Worm (Caenorhabditis elegans): ENCODE data around the gene sssh-1.
A peak's percentile ranks its signal among the peaks of the same experiment; 100 is the strongest.

sssh-1 gene

ce11 chrX:14872817-14873469, 2.8 kb upstream of the sssh-1 start, which contains the start of gene F31F6.3:
TSS of gene F31F6.3 (minus strand) at chrX:14872867.
- TF ChIP-seq nhr-77 (tag; optimal IDR thresholded peaks at IDR 0.05) (no peak), grh-1 (GFP tag; IDR thresholded peaks at IDR 0.05) (no peak), swsn-7 (tag; optimal IDR thresholded peaks at IDR 0.05) (no peak), isw-1 (GFP tag; IDR thresholded peaks at IDR 0.05) (no peak), tlp-1 (tag; optimal IDR thresholded peaks at IDR 0.05) (no peak), efl-3 (GFP tag; optimal IDR thresholded peaks at IDR 0.05) (no peak)

- TF ChIP-seq zip-4 (GFP tag; optimal IDR thresholded peaks at IDR 0.05), result no peak
- no peak for TF ChIP-seq xbp-1 (tag; optimal IDR thresholded peaks at IDR 0.05)
- TF ChIP-seq aha-1 (tag; optimal IDR thresholded peaks at IDR 0.05), result no peak
- no peak for TF ChIP-seq unc-98 (GFP tag; IDR thresholded peaks at IDR 0.05)
- TF ChIP-seq lin-14 (GFP tag; optimal IDR thresholded peaks at IDR 0.05), result no peak
- TF ChIP-seq nhr-20 (tag; optimal IDR thresholded peaks at IDR 0.05), result no peak
- TF ChIP-seq nhr-90 (tag; optimal IDR thresholded peaks at IDR 0.05; ENCODE audit: poor library complexity), result no peak
- TF ChIP-seq ces-1 (GFP tag; optimal IDR thresholded peaks at IDR 0.05), result no peak
- TF ChIP-seq mdl-1 (tag; optimal IDR thresholded peaks at IDR 0.05), result no peak
- TF ChIP-seq ceh-88 (GFP tag; IDR thresholded peaks at IDR 0.05), result no peak
- TF ChIP-seq C04F5.9 (tag; optimal IDR thresholded peaks at IDR 0.05), result no peak
- no peak for TF ChIP-seq elt-3 (tag; optimal IDR thresholded peaks at IDR 0.05)
- TF ChIP-seq nhr-71 (tag; optimal IDR thresholded peaks at IDR 0.05), result no peak
- no peak for TF ChIP-seq unc-62 (GFP tag; optimal IDR thresholded peaks at IDR 0.05)
- TF ChIP-seq efl-3 (GFP tag; optimal IDR thresholded peaks at IDR 0.05), result no peak
- no peak for TF ChIP-seq sox-4 (tag; optimal IDR thresholded peaks at IDR 0.05)
- no peak for TF ChIP-seq irx-1 (tag; optimal IDR thresholded peaks at IDR 0.05)
These were observed 1.9 kb downstream of the sssh-1 start for ce11 chrX:14877691-14878090.

ce11 chrX:14881119-14881518, 5.4 kb downstream of the sssh-1 start, which contains the start of gene flp-8:
TSS of gene flp-8 (plus strand) at chrX:14881419.
- TF ChIP-seq nhr-84 (tag; optimal IDR thresholded peaks at IDR 0.05) (no peak), tbx-2 (tag; optimal IDR thresholded peaks at IDR 0.05) (no peak), lir-3 (tag; optimal IDR thresholded peaks at IDR 0.05; ENCODE audit: poor library complexity) (no peak)

- TF ChIP-seq lin-14 (GFP tag; optimal IDR thresholded peaks at IDR 0.05) (no peak), hlh-17 (GFP tag; optimal IDR thresholded peaks at IDR 0.05; ENCODE audit: borderline replicate concordance) (no peak), nhr-71 (tag; optimal IDR thresholded peaks at IDR 0.05) (no peak), nhr-85 (tag) (no peak), blmp-1 (tag; optimal IDR thresholded peaks at IDR 0.05) (peak; percentile 88), nhr-20 (tag; optimal IDR thresholded peaks at IDR 0.05) (no peak), nhr-47 (tag; optimal IDR thresholded peaks at IDR 0.05) (no peak), snu-23 (GFP tag; optimal IDR thresholded peaks at IDR 0.05) (no peak), fkh-10 (GFP tag; optimal IDR thresholded peaks at IDR 0.05) (no peak), zip-4 (GFP tag; optimal IDR thresholded peaks at IDR 0.05) (no peak), egl-13 (tag; optimal IDR thresholded peaks at IDR 0.05) (no peak), fkh-8 (tag; optimal IDR thresholded peaks at IDR 0.05) (no peak), lin-13 (GFP tag; optimal IDR thresholded peaks at IDR 0.05) (no peak), unc-130 (tag; optimal IDR thresholded peaks at IDR 0.05) (no peak), elt-3 (tag; optimal IDR thresholded peaks at IDR 0.05) (peak in 1 of 6 experiments; percentile 32)
These were observed 10.1 kb downstream of the sssh-1 start for ce11 chrX:14885855-14886254.

ce11 chrX:14888188-14888587, 12.4 kb downstream of the sssh-1 start, which contains the start of gene daf-6:
TSS of gene daf-6 (plus strand) at chrX:14888488.
- TF ChIP-seq lin-13 (GFP tag; optimal IDR thresholded peaks at IDR 0.05) (no peak), efl-1 (optimal IDR thresholded peaks at IDR 0.05) (no peak), efl-1 (GFP tag; optimal IDR thresholded peaks at IDR 0.05 in 1 of 2) (peak in 1 of 2 experiments; percentile 84)

All from whole organism, L1 larva.